Fruit fly (Drosophila melanogaster) whole organism, wandering third instar larva: ENCODE data around the gene APP-BP1.
A peak's percentile ranks its signal among the peaks of the same experiment; 100 is the strongest.

Experiments used
- CG32264 ChIP-seq: fragments of 200-800 bp; sonication (Bioruptor generic); optimal IDR thresholded peaks from 2 replicates; lab custom pipeline; 2016; ENCODE audit warnings: missing biosample characterization, missing genetic modification characterization
- Hr78 ChIP-seq: fragments of >200 bp; optimal IDR thresholded peaks from 2 replicates; lab custom pipeline; 2017; ENCODE audit warnings: missing biosample characterization, missing genetic modification characterization
- Mio ChIP-seq: sonication (Bioruptor generic); optimal IDR thresholded peaks from 2 replicates; lab custom pipeline; 2016; ENCODE audit warnings: missing biosample characterization, missing genetic modification characterization
- OdsH ChIP-seq: fragments of 200-800 bp; sonication (Bioruptor generic); optimal IDR thresholded peaks from 2 replicates; lab custom pipeline; 2016; ENCODE audit warnings: missing biosample characterization, mild to moderate bottlenecking, missing genetic modification characterization
- br ChIP-seq: fragments of 200-800 bp; sonication (Bioruptor generic); optimal IDR thresholded peaks from 2 replicates; lab custom pipeline; 2016; ENCODE audit warnings: missing biosample characterization, missing genetic modification characterization
- dl ChIP-seq, 2 experiments: fragments of 175-275, 200-275 bp in 1 of 2; fragments of 200-275 bp in 1 of 2; sonication (Bioruptor generic); optimal IDR thresholded peaks; lab custom pipeline; 2018; ENCODE audit warnings: mild to moderate bottlenecking in 2 of 2, missing biosample characterization in 2 of 2, missing genetic modification characterization in 2 of 2, moderate library complexity in 2 of 2; ENCODE audit not compliant: partially characterized antibody in 2 of 2, insufficient read depth in 1 of 2
- fru ChIP-seq: fragments of 200-800 bp; sonication (Bioruptor generic); optimal IDR thresholded peaks from 3 replicates; lab custom pipeline; 2016; ENCODE audit warnings: missing biosample characterization, mild to moderate bottlenecking, missing genetic modification characterization
- jim ChIP-seq: fragments of 175-275, 200-325 bp; sonication (Bioruptor generic); optimal IDR thresholded peaks from 2 replicates; lab custom pipeline; 2016; ENCODE audit warnings: missing biosample characterization, mild to moderate bottlenecking, missing genetic modification characterization
- pan ChIP-seq: fragments of >200 bp; optimal IDR thresholded peaks from 2 replicates; lab custom pipeline; 2017
- psq ChIP-seq: fragments of 200-800 bp; sonication (Bioruptor generic); optimal IDR thresholded peaks from 3 replicates; lab custom pipeline; 2017; ENCODE audit warnings: missing biosample characterization, mild to moderate bottlenecking, missing genetic modification characterization, moderate library complexity
- usp ChIP-seq: fragments of >200 bp; optimal IDR thresholded peaks from 2 replicates; lab custom pipeline; 2017; ENCODE audit warnings: missing biosample characterization, missing genetic modification characterization

dm6 chr3L:11096195-11096908 is 1.9 kb upstream of the APP-BP1 start, which contains the start of the genes CG46439, Iyd and CG33947:
- TF ChIP-seq fru (GFP tag; lab: Kevin White, UChicago) (peak; percentile 50), CG32264 (GFP tag; lab: Kevin White, UChicago) (peak; percentile 67), Mio (GFP tag; lab: Kevin White, UChicago) (no peak), Hr78 (no peak), br (GFP tag; lab: Kevin White, UChicago) (peak; percentile 43), usp (no peak), jim (GFP tag; lab: Kevin White, UChicago) (no peak), pan (lab: Kevin White, UChicago) (no peak), OdsH (GFP tag; lab: Kevin White, UChicago) (no peak), psq (GFP tag; lab: Kevin White, UChicago) (peak; percentile 54), dl (GFP tag; optimal IDR thresholded peaks at IDR 0.05; lab: Kevin White, UChicago; ENCODE audit: insufficient read depth in 1 of 2, partially characterized antibody in 2 of 2) (no peak)
